Worm (Caenorhabditis elegans) whole organism, L1 larva: ENCODE results near the gene D2085.7.

Experiments
- alr-1 ChIP-seq: fragments of 200-800 bp; sonication (Bioruptor generic); optimal IDR thresholded peaks from 2 replicates; lab custom pipeline; 2018; ENCODE audit warnings: borderline replicate concordance, mild to moderate bottlenecking, missing genetic modification characterization, missing compliant biosample characterization
- aly-2 ChIP-seq: fragments of 150-350 bp; optimal IDR thresholded peaks from 2 replicates; lab custom pipeline; 2014; ENCODE audit warnings: missing biosample characterization, missing genetic modification characterization
- ama-1 ChIP-seq: fragments of 150-350 bp; optimal IDR thresholded peaks from 2 replicates; lab custom pipeline; 2014
- blmp-1 ChIP-seq: fragments of 150-350 bp; optimal IDR thresholded peaks from 2 replicates; lab custom pipeline; 2014; ENCODE audit warnings: missing biosample characterization, missing genetic modification characterization
- dsc-1 ChIP-seq: sonication (generic microtip); optimal IDR thresholded peaks from 2 replicates; lab custom pipeline; 2016; ENCODE audit warnings: mild to moderate bottlenecking, missing genetic modification characterization, missing compliant biosample characterization
- egl-27 ChIP-seq, 2 experiments: fragments of 150-350 bp in 1 of 2; sonication (generic microtip); optimal IDR thresholded peaks; 3 replicates each; lab custom pipeline; 2017 to 2018; ENCODE audit warnings: missing biosample characterization in 2 of 2, missing genetic modification characterization in 2 of 2, missing genetic modification reagents in 2 of 2
- elt-3 ChIP-seq, 6 experiments: fragments of 150-350 bp in 1 of 6; sonication (generic microtip); optimal IDR thresholded peaks; 2 replicates each; lab custom pipeline; 2017 to 2018; ENCODE audit warnings: missing biosample characterization in 6 of 6, missing genetic modification characterization in 6 of 6, inconsistent platforms in 1 of 6
- fos-1 ChIP-seq: fragments of 150-350 bp; optimal IDR thresholded peaks from 2 replicates; lab custom pipeline; 2014; ENCODE audit warnings: missing biosample characterization, missing genetic modification characterization
- nhr-28 ChIP-seq: fragments of 150-350 bp; optimal IDR thresholded peaks from 2 replicates; lab custom pipeline; 2014; ENCODE audit warnings: missing biosample characterization, missing genetic modification characterization
- skn-1 ChIP-seq: fragments of 150-350 bp; optimal IDR thresholded peaks from 2 replicates; lab custom pipeline; 2014; ENCODE audit warnings: missing biosample characterization, missing genetic modification characterization
- ztf-11 ChIP-seq, 2 experiments: sonication (generic microtip); optimal IDR thresholded peaks; 2 replicates each; lab custom pipeline; 2016 to 2017; ENCODE audit warnings: missing genetic modification characterization in 2 of 2, missing biosample characterization in 1 of 2, missing compliant biosample characterization in 1 of 2

DNA sequence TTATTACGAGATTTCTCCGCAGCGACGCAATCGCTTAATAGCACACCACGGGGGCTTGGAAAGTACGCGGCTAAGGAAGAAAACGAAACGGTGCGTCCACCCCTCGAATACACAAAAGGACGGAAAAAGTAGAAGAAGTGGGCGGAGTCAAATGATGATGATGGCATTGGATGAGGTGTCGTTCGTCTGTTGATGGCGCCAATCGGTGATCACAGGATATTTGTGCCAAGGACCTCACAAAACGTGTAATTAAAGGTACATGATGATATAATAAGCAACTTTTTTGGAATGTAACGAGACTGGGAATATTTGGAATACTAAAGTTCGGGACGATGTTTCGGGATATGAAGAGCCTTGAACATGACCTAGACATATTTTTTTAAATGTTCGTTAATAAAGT, 6.8 kb upstream of the D2085.7 start, which contains the start of gene cutl-12:
- TF ChIP-seq alr-1 (tag; lab: Kevin White, UChicago) (no peak), blmp-1 (tag; lab: Kevin White, UChicago) (peak; percentile 24), skn-1 (tag; lab: Kevin White, UChicago) (no peak), egl-27 (tag; optimal IDR thresholded peaks at IDR 0.05; lab: Kevin White, UChicago) (no peak), elt-3 (tag; optimal IDR thresholded peaks at IDR 0.05; lab: Kevin White, UChicago) (no peak), dsc-1 (tag; lab: Kevin White, UChicago) (no peak), ama-1 (lab: Kevin White, UChicago) (no peak), nhr-28 (tag; lab: Kevin White, UChicago) (no peak), fos-1 (tag; lab: Kevin White, UChicago) (no peak), ztf-11 (tag; optimal IDR thresholded peaks at IDR 0.05; lab: Kevin White, UChicago) (no peak), aly-2 (tag; lab: Kevin White, UChicago) (no peak)
